Worm (Caenorhabditis elegans) whole organism, L4 larva: Measurements from ENCODE around the gene M106.7.

Experiments
- D1046.2 ChIP-seq: fragments of 200-800 bp; sonication (Bioruptor generic); IDR thresholded peaks from 2 replicates; pipeline ENCODE4 v1.3.6; 2022; ENCODE audit warnings: missing genetic modification characterization, missing compliant biosample characterization
- F10B5.3 ChIP-seq: sonication (generic microtip); optimal IDR thresholded peaks from 2 replicates; lab custom pipeline; 2016; ENCODE audit warnings: mild to moderate bottlenecking, missing genetic modification characterization, missing compliant biosample characterization
- F37D6.2 ChIP-seq: sonication (generic microtip); optimal IDR thresholded peaks from 2 replicates; lab custom pipeline; 2016; ENCODE audit warnings: mild to moderate bottlenecking, missing genetic modification characterization, missing compliant biosample characterization
- F49E8.2 ChIP-seq: sonication (generic microtip); optimal IDR thresholded peaks from 2 replicates; lab custom pipeline; 2016; ENCODE audit warnings: missing compliant biosample characterization, mild to moderate bottlenecking, missing genetic modification characterization, borderline replicate concordance
- T20F7.1 ChIP-seq: fragments of 200-800 bp; sonication (Bioruptor generic); optimal IDR thresholded peaks from 2 replicates; lab custom pipeline; 2018; ENCODE audit warnings: mild to moderate bottlenecking, missing genetic modification characterization, missing compliant biosample characterization
- Y48G9A.11 ChIP-seq: fragments of 200-800 bp; sonication (Bioruptor generic); IDR thresholded peaks from 2 replicates; pipeline ENCODE4 v1.3.6; 2022; ENCODE audit warnings: missing genetic modification reagents, missing genetic modification characterization, missing compliant biosample characterization
- ZK337.2 ChIP-seq: fragments of 200-800 bp; sonication (Bioruptor generic); IDR thresholded peaks from 2 replicates; pipeline ENCODE4 v1.3.6; 2022; ENCODE audit warnings: missing genetic modification reagents, missing genetic modification characterization, missing compliant biosample characterization
- ZK546.5 ChIP-seq, 2 experiments: sonication (generic microtip); optimal IDR thresholded peaks; 2 replicates each; lab custom pipeline; 2017; ENCODE audit warnings: missing biosample characterization in 2 of 2, missing genetic modification characterization in 2 of 2
- aly-2 ChIP-seq: sonication (generic microtip); optimal IDR thresholded peaks from 2 replicates; lab custom pipeline; 2018; ENCODE audit warnings: missing biosample characterization, missing genetic modification characterization
- attf-4 ChIP-seq: sonication (generic microtip); optimal IDR thresholded peaks from 3 replicates; lab custom pipeline; 2017; ENCODE audit warnings: missing biosample characterization, missing genetic modification characterization
- ceh-28 ChIP-seq: fragments of 150-350 bp; optimal IDR thresholded peaks from 2 replicates; lab custom pipeline; 2014; ENCODE audit warnings: missing biosample characterization, missing genetic modification reagents, missing genetic modification characterization
- ceh-32 ChIP-seq: sonication (generic microtip); optimal IDR thresholded peaks from 2 replicates; lab custom pipeline; 2016; ENCODE audit warnings: mild to moderate bottlenecking, missing genetic modification characterization, missing compliant biosample characterization; ENCODE audit not compliant: poor library complexity
- ceh-82 ChIP-seq: sonication (generic microtip); optimal IDR thresholded peaks from 2 replicates; lab custom pipeline; 2017; ENCODE audit warnings: missing biosample characterization, missing genetic modification characterization
- ctbp-1 ChIP-seq: fragments of 200-800 bp; sonication (Bioruptor generic); IDR thresholded peaks from 2 replicates; pipeline ENCODE4 v1.3.6; 2022; ENCODE audit warnings: missing genetic modification reagents, missing genetic modification characterization, missing compliant biosample characterization
- daf-19 ChIP-seq: fragments of 200-800 bp; sonication (Bioruptor generic); conservative IDR thresholded peaks from 2 replicates; pipeline ENCODE4 v1.3.6; 2022; ENCODE audit warnings: missing genetic modification characterization, missing compliant biosample characterization
- daf-8 ChIP-seq: fragments of 200-800 bp; sonication (Bioruptor generic); IDR thresholded peaks from 2 replicates; pipeline ENCODE4 v1.3.6; 2022; ENCODE audit warnings: missing genetic modification characterization, missing compliant biosample characterization
- dmd-6 ChIP-seq: fragments of 200-800 bp; sonication (Bioruptor generic); IDR thresholded peaks from 2 replicates; pipeline ENCODE4 v1.3.6; 2022; ENCODE audit warnings: missing genetic modification reagents, missing genetic modification characterization, missing compliant biosample characterization
- dmd-8 ChIP-seq: fragments of 200-800 bp; sonication (Bioruptor generic); IDR thresholded peaks from 2 replicates; pipeline ENCODE4 v1.3.6; 2022; ENCODE audit warnings: missing genetic modification characterization, missing compliant biosample characterization
- egl-27 ChIP-seq: sonication (generic microtip); optimal IDR thresholded peaks from 3 replicates; lab custom pipeline; 2017; ENCODE audit warnings: missing biosample characterization, missing genetic modification reagents, missing genetic modification characterization
- hif-1 ChIP-seq, 2 experiments: sonication (generic microtip); optimal IDR thresholded peaks; 2 replicates each; lab custom pipeline; 2016 to 2017; ENCODE audit warnings: missing compliant biosample characterization in 2 of 2, missing genetic modification characterization in 2 of 2, missing genetic modification reagents in 2 of 2, missing genotype in 2 of 2, mild to moderate bottlenecking in 1 of 2
- hlh-11 ChIP-seq: fragments of 200-800 bp; sonication (Bioruptor generic); optimal IDR thresholded peaks from 2 replicates; lab custom pipeline; 2018; ENCODE audit warnings: mild to moderate bottlenecking, missing genetic modification characterization, missing compliant biosample characterization
- lim-7 ChIP-seq: fragments of 200-800 bp; sonication (Bioruptor generic); IDR thresholded peaks from 2 replicates; pipeline ENCODE4 v1.3.6; 2022; ENCODE audit warnings: missing genetic modification characterization, missing compliant biosample characterization
- lin-15B ChIP-seq: fragments of 150-350 bp; sonication (generic microtip); optimal IDR thresholded peaks from 3 replicates; lab custom pipeline; 2014; ENCODE audit warnings: missing biosample characterization, missing genetic modification characterization
- lin-29 ChIP-seq: fragments of 200-800 bp; sonication (Bioruptor generic); IDR thresholded peaks from 2 replicates; pipeline ENCODE4 v1.3.6; 2022; ENCODE audit warnings: missing genetic modification reagents, missing genetic modification characterization, missing compliant biosample characterization
- lin-38 ChIP-seq: fragments of 200-800 bp; sonication (Bioruptor generic); IDR thresholded peaks from 2 replicates; pipeline ENCODE4 v1.3.6; 2022; ENCODE audit warnings: missing genetic modification reagents, missing genetic modification characterization, missing compliant biosample characterization
- lin-39 ChIP-seq: fragments of 150-350 bp; optimal IDR thresholded peaks from 2 replicates; lab custom pipeline; 2014; ENCODE audit warnings: missing biosample characterization, missing genetic modification reagents, missing genetic modification characterization
- lsy-2 ChIP-seq, 2 experiments: fragments of 150-350 bp in 1 of 2; sonication (generic microtip) in 1 of 2; optimal IDR thresholded peaks; 2 replicates each; lab custom pipeline; 2014 to 2017; ENCODE audit warnings: missing biosample characterization in 2 of 2, missing genetic modification characterization in 2 of 2
- mdl-1 ChIP-seq, 2 experiments: fragments of 150-350 bp in 1 of 2; sonication (generic microtip) in 1 of 2; optimal IDR thresholded peaks; 2 replicates each; lab custom pipeline; 2014 to 2017; ENCODE audit warnings: missing biosample characterization in 2 of 2, missing genetic modification characterization in 2 of 2
- mes-2 ChIP-seq: sonication (generic microtip); optimal IDR thresholded peaks from 2 replicates; lab custom pipeline; 2016; ENCODE audit warnings: missing genotype, mild to moderate bottlenecking, missing genetic modification characterization, missing compliant biosample characterization; ENCODE audit not compliant: poor library complexity, severe bottlenecking
- mxl-2 ChIP-seq: fragments of 200-800 bp; sonication (Bioruptor generic); conservative IDR thresholded peaks from 2 replicates; pipeline ENCODE4 v1.3.6; 2022; ENCODE audit warnings: missing genetic modification reagents, missing genetic modification characterization, missing compliant biosample characterization
- mxl-3 ChIP-seq: fragments of 200-800 bp; sonication (Bioruptor generic); optimal IDR thresholded peaks from 2 replicates; lab custom pipeline; 2018; ENCODE audit warnings: mild to moderate bottlenecking, missing genetic modification characterization, missing compliant biosample characterization
- nhr-11 ChIP-seq: fragments of 150-350 bp; optimal IDR thresholded peaks from 2 replicates; lab custom pipeline; 2014; ENCODE audit warnings: missing biosample characterization, missing genetic modification characterization
- nhr-28 ChIP-seq: fragments of 150-350 bp; optimal IDR thresholded peaks from 2 replicates; lab custom pipeline; 2014; ENCODE audit warnings: missing biosample characterization, missing genetic modification characterization
- nhr-42 ChIP-seq: fragments of 200-800 bp; sonication (Bioruptor generic); IDR thresholded peaks from 2 replicates; pipeline ENCODE4 v1.3.6; 2022; ENCODE audit warnings: missing genetic modification characterization, missing compliant biosample characterization
- nhr-76 ChIP-seq: fragments of 150-350 bp; optimal IDR thresholded peaks from 2 replicates; lab custom pipeline; 2014; ENCODE audit warnings: missing biosample characterization, missing genetic modification characterization
- php-3 ChIP-seq: fragments of 200-800 bp; sonication (Bioruptor generic); IDR thresholded peaks from 2 replicates; pipeline ENCODE4 v1.3.6; 2022; ENCODE audit warnings: missing genetic modification reagents, missing genetic modification characterization, missing compliant biosample characterization
- pqm-1 ChIP-seq: sonication (generic microtip); optimal IDR thresholded peaks from 2 replicates; lab custom pipeline; 2017; ENCODE audit warnings: missing biosample characterization, missing genetic modification characterization
- saeg-2 ChIP-seq: fragments of 200-800 bp; sonication (Bioruptor generic); IDR thresholded peaks from 2 replicates; pipeline ENCODE4 v1.3.6; 2022; ENCODE audit warnings: missing genetic modification reagents, missing genetic modification characterization, missing compliant biosample characterization
- skn-1 ChIP-seq: fragments of 150-350 bp; optimal IDR thresholded peaks from 2 replicates; lab custom pipeline; 2014; ENCODE audit warnings: missing biosample characterization, missing genetic modification characterization
- snpc-1.2 ChIP-seq: fragments of 200-800 bp; sonication (Bioruptor generic); IDR thresholded peaks from 2 replicates; pipeline ENCODE4 v1.3.6; 2022; ENCODE audit warnings: missing genetic modification reagents, missing genetic modification characterization, missing compliant biosample characterization
- spr-3 ChIP-seq: fragments of 200-800 bp; sonication (Bioruptor generic); optimal IDR thresholded peaks from 2 replicates; lab custom pipeline; 2018; ENCODE audit warnings: mild to moderate bottlenecking, missing genetic modification characterization, missing compliant biosample characterization
- tag-97 ChIP-seq: fragments of 200-800 bp; sonication (Bioruptor generic); IDR thresholded peaks from 2 replicates; pipeline ENCODE4 v1.3.6; 2022; ENCODE audit warnings: missing genetic modification characterization, missing compliant biosample characterization
- tra-1 ChIP-seq: fragments of 200-800 bp; sonication (Bioruptor generic); IDR thresholded peaks from 2 replicates; pipeline ENCODE4 v1.3.6; 2022; ENCODE audit warnings: missing genetic modification reagents, missing genetic modification characterization, missing compliant biosample characterization
- unc-39 ChIP-seq: sonication (generic microtip); optimal IDR thresholded peaks from 2 replicates; lab custom pipeline; 2017; ENCODE audit warnings: missing biosample characterization, missing genetic modification characterization
- zfp-3 ChIP-seq: fragments of 200-800 bp; sonication (Bioruptor generic); conservative IDR thresholded peaks from 2 replicates; pipeline ENCODE4 v1.3.6; 2022; ENCODE audit warnings: missing genetic modification reagents, missing genetic modification characterization, missing compliant biosample characterization
- zip-11 ChIP-seq: fragments of 200-800 bp; sonication (Bioruptor generic); IDR thresholded peaks from 2 replicates; pipeline ENCODE4 v1.3.6; 2022; ENCODE audit warnings: missing genetic modification characterization, missing compliant biosample characterization

The M106.7 gene

DNA sequence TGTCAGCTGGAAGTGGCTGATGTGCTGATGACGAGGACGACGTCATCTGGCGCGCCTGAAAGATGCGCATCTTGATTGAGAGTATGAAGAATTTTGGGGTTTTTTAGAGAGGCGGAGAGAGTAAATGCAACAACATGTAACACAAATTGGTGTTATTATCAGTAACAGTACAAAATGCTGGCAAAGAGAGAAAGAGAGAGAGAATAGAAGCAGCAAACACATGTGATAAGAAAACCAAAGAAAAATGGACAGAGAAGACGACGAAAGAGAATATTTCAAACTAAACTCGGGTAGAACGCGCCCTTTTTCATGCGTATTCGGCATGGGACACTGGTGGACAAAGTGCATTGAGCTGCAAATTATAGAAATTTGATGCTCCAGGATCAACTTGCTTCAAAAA is 3.9 kb upstream of the M106.7 start, which contains the start of gene M106.3 (continued):
- TF ChIP-seq tra-1 (GFP tag; lab: Robert Waterston, UW) (0 out of 2 replicates have a peak, but pooled peaks have one; percentile 25), lsy-2 (tag; optimal IDR thresholded peaks at IDR 0.05; lab: Kevin White, UChicago) (no peak), zip-11 (no peak), zfp-3 (no peak), attf-4 (tag; lab: Kevin White, UChicago) (no peak), lim-7 (no peak), spr-3 (GFP tag; lab: Kevin White, UChicago) (no peak), nhr-28 (peak; percentile 85), ZK337.2 (GFP tag; lab: Robert Waterston, UW) (no peak), aly-2 (tag; lab: Kevin White, UChicago) (no peak), F37D6.2 (tag; lab: Kevin White, UChicago) (no peak)

DNA sequence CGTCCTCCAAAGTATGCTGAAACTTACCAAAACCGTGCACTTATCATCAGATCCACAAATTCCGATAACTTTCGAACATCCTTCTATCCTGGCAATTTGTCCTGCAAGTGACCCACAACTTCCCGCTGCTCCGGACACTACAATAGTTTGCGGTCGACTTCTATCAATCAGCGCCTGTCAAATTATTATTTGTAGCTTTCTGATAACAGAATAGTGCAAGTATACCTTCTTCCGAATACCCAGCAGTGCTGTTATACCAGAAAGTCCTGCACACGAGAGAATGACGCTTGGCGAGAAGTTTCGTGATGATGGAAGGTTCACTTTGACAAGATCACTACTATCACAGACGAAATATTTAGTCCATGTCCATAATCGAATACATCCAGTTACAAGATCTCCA is 2.4 kb upstream of the M106.7 start:
- TF ChIP-seq nhr-28, result peak; percentile 58
- TF ChIP-seq dmd-6 (GFP tag; lab: Robert Waterston, UW), result peak; percentile 61
- no peak for TF ChIP-seq mdl-1 (tag; optimal IDR thresholded peaks at IDR 0.05; lab: Kevin White, UChicago)

- TF ChIP-seq lsy-2 (tag; optimal IDR thresholded peaks at IDR 0.05; lab: Kevin White, UChicago), result peak in 1 of 2 experiments; percentile 5
- no peak for TF ChIP-seq lim-7
- no peak for TF ChIP-seq snpc-1.2 (GFP tag; lab: Robert Waterston, UW)
Observed at ce11 chrII:10852880-10853279, 4.1 kb downstream of the M106.7 start.

- TF ChIP-seq Y48G9A.11 (GFP tag; lab: Robert Waterston, UW) (no peak), skn-1 (tag; lab: Kevin White, UChicago) (no peak), lin-39 (no peak), saeg-2 (GFP tag; lab: Robert Waterston, UW) (peak; percentile 59; the same call in 1 of the 2 replicates), D1046.2 (GFP tag; lab: Robert Waterston, UW) (0 out of 2 replicates have a peak, but pooled peaks have one; percentile 43), mxl-2 (GFP tag; lab: Robert Waterston, UW) (no peak), daf-8 (no peak), pqm-1 (tag; lab: Kevin White, UChicago) (peak; percentile 22), egl-27 (tag; lab: Kevin White, UChicago) (no peak), mxl-3 (GFP tag; lab: Kevin White, UChicago) (peak; percentile 91), F10B5.3 (no peak), F49E8.2 (tag; lab: Kevin White, UChicago) (no peak), ctbp-1 (GFP tag; lab: Robert Waterston, UW) (0 out of 2 replicates have a peak, but pooled peaks have one; percentile 29), unc-39 (tag; lab: Kevin White, UChicago) (no peak), daf-19 (no peak), lin-29 (GFP tag; lab: Robert Waterston, UW) (no peak), aly-2 (tag; lab: Kevin White, UChicago) (no peak), php-3 (GFP tag; lab: Robert Waterston, UW) (peak; percentile 75), dmd-8 (GFP tag; lab: Robert Waterston, UW) (no peak), mdl-1 (tag; optimal IDR thresholded peaks at IDR 0.05; lab: Kevin White, UChicago) (peak in 1 of 2 experiments; percentile 57), attf-4 (tag; lab: Kevin White, UChicago) (no peak), hif-1 (tag; optimal IDR thresholded peaks at IDR 0.05; lab: Kevin White, UChicago) (peak in 1 of 2 experiments; percentile 32), ceh-82 (no peak), mes-2 (tag; lab: Kevin White, UChicago) (peak; percentile 50), ZK546.5 (tag; optimal IDR thresholded peaks at IDR 0.05; lab: Kevin White, UChicago) (no peak), nhr-42 (0 out of 2 replicates have a peak, but pooled peaks have one; percentile 53), zip-11 (no peak), nhr-11 (tag; lab: Kevin White, UChicago) (no peak), ceh-32 (tag; lab: Kevin White, UChicago) (no peak), hlh-11 (peak; percentile 97), ceh-28 (tag; lab: Kevin White, UChicago) (no peak), tag-97 (GFP tag; lab: Robert Waterston, UW) (no peak), T20F7.1 (GFP tag; lab: Kevin White, UChicago) (peak; percentile 83), lin-15B (tag; lab: Kevin White, UChicago) (no peak), lin-38 (GFP tag; lab: Robert Waterston, UW) (peak; percentile 55), nhr-76 (tag; lab: Kevin White, UChicago) (no peak)
Observed at ce11 chrII:10851110-10851509, 5.9 kb downstream of the M106.7 start.
